Worm (Caenorhabditis elegans) whole organism, L1 larva: ENCODE results near the gene ttc-39B.
A peak's percentile ranks its signal among the peaks of the same experiment; 100 is the strongest.

Experiments used
- C04F5.9 ChIP-seq: sonication (generic microtip); optimal IDR thresholded peaks from 2 replicates; lab custom pipeline; 2016; ENCODE audit warnings: missing genetic modification characterization, missing compliant biosample characterization
- F16B12.6 ChIP-seq: fragments of 150-350 bp; optimal IDR thresholded peaks from 2 replicates; lab custom pipeline; 2014; ENCODE audit warnings: missing biosample characterization, missing genetic modification characterization
- Y116A8C.19 ChIP-seq: sonication (generic microtip); optimal IDR thresholded peaks from 2 replicates; lab custom pipeline; 2016; ENCODE audit warnings: missing compliant biosample characterization, missing genetic modification characterization, borderline replicate concordance
- ama-1 ChIP-seq: fragments of 150-350 bp; optimal IDR thresholded peaks from 2 replicates; lab custom pipeline; 2014
- blmp-1 ChIP-seq: fragments of 150-350 bp; optimal IDR thresholded peaks from 2 replicates; lab custom pipeline; 2014; ENCODE audit warnings: missing biosample characterization, missing genetic modification characterization
- ceh-8 ChIP-seq: fragments of 200-800 bp; sonication (Bioruptor generic); optimal IDR thresholded peaks from 2 replicates; lab custom pipeline; 2018; ENCODE audit warnings: mild to moderate bottlenecking, missing genetic modification characterization, moderate library complexity, missing compliant biosample characterization
- ceh-82 ChIP-seq, 3 experiments: fragments of 150-350 bp in 1 of 3; sonication (generic microtip) in 2 of 3; optimal IDR thresholded peaks; 2 replicates each; lab custom pipeline; 2014 to 2017; ENCODE audit warnings: missing biosample characterization in 3 of 3, missing genetic modification characterization in 3 of 3
- ceh-90 ChIP-seq: sonication (generic microtip); optimal IDR thresholded peaks from 2 replicates; lab custom pipeline; 2016; ENCODE audit warnings: missing genetic modification characterization, missing compliant biosample characterization
- dpl-1 ChIP-seq, 3 experiments: fragments of 150-350 bp in 2 of 3; sonication (generic microtip) in 1 of 3; optimal IDR thresholded peaks; 2 replicates each; lab custom pipeline; 2014 to 2017; ENCODE audit warnings: missing biosample characterization in 3 of 3, missing genetic modification characterization in 3 of 3, missing genetic modification reagents in 3 of 3
- dsc-1 ChIP-seq: sonication (generic microtip); optimal IDR thresholded peaks from 2 replicates; lab custom pipeline; 2016; ENCODE audit warnings: mild to moderate bottlenecking, missing genetic modification characterization, missing compliant biosample characterization
- efl-1 ChIP-seq, 4 experiments: fragments of 150-350 bp; optimal IDR thresholded peaks in 3 of 4; peaks in 1 of 4; 1 replicate in 1 of 4; 2 replicates in 3 of 4; lab custom pipeline; 2014; ENCODE audit warnings: missing biosample characterization in 2 of 4, missing genetic modification characterization in 2 of 4, missing genetic modification reagents in 2 of 4
- efl-3 ChIP-seq: fragments of 200-800 bp; sonication (Bioruptor generic); optimal IDR thresholded peaks from 2 replicates; lab custom pipeline; 2018; ENCODE audit warnings: mild to moderate bottlenecking, missing genetic modification characterization, missing compliant biosample characterization
- elt-2 ChIP-seq: sonication (generic microtip); optimal IDR thresholded peaks from 2 replicates; lab custom pipeline; 2016; ENCODE audit warnings: missing genetic modification characterization, mild to moderate bottlenecking, inconsistent platforms, missing compliant biosample characterization, missing genetic modification reagents
- elt-3 ChIP-seq, 6 experiments: fragments of 150-350 bp in 1 of 6; sonication (generic microtip); optimal IDR thresholded peaks; 2 replicates each; lab custom pipeline; 2017 to 2018; ENCODE audit warnings: missing biosample characterization in 6 of 6, missing genetic modification characterization in 6 of 6, inconsistent platforms in 1 of 6
- ets-5 ChIP-seq: fragments of 200-800 bp; sonication (Bioruptor generic); IDR thresholded peaks from 2 replicates; pipeline ENCODE4 v1.3.6; 2022; ENCODE audit warnings: missing genetic modification characterization, missing compliant biosample characterization
- fkh-8 ChIP-seq: sonication (generic microtip); optimal IDR thresholded peaks from 2 replicates; lab custom pipeline; 2016; ENCODE audit warnings: mild to moderate bottlenecking, missing genetic modification characterization, missing compliant biosample characterization
- grh-1 ChIP-seq: fragments of 200-800 bp; sonication (Bioruptor generic); IDR thresholded peaks from 2 replicates; pipeline ENCODE4 v1.3.6; 2022; ENCODE audit warnings: missing genetic modification reagents, missing genetic modification characterization, missing compliant biosample characterization
- irx-1 ChIP-seq: sonication (generic microtip); optimal IDR thresholded peaks from 2 replicates; lab custom pipeline; 2016; ENCODE audit warnings: missing genetic modification characterization, missing compliant biosample characterization
- isw-1 ChIP-seq: fragments of 200-800 bp; sonication (Bioruptor generic); IDR thresholded peaks from 2 replicates; pipeline ENCODE4 v1.3.6; 2022; ENCODE audit warnings: missing genetic modification characterization, missing compliant biosample characterization
- lin-15B ChIP-seq: fragments of 150-350 bp; sonication (generic microtip); optimal IDR thresholded peaks from 3 replicates; lab custom pipeline; 2014; ENCODE audit warnings: missing biosample characterization, missing genetic modification characterization
- lsy-2 ChIP-seq, 2 experiments: fragments of 150-350 bp; optimal IDR thresholded peaks; 2 replicates each; lab custom pipeline; 2014; ENCODE audit warnings: missing biosample characterization in 2 of 2, missing genetic modification characterization in 2 of 2
- mab-9 ChIP-seq: fragments of 200-800 bp; sonication (Bioruptor generic); IDR thresholded peaks from 2 replicates; pipeline ENCODE4 v1.3.6; 2022; ENCODE audit warnings: missing genetic modification reagents, missing genetic modification characterization, missing compliant biosample characterization
- nhr-11 ChIP-seq: fragments of 150-350 bp; optimal IDR thresholded peaks from 2 replicates; lab custom pipeline; 2014; ENCODE audit warnings: missing biosample characterization, missing genetic modification characterization
- nhr-12 ChIP-seq: sonication (generic microtip); optimal IDR thresholded peaks from 2 replicates; lab custom pipeline; 2017; ENCODE audit warnings: missing biosample characterization, missing genetic modification characterization
- nhr-28 ChIP-seq: fragments of 150-350 bp; optimal IDR thresholded peaks from 2 replicates; lab custom pipeline; 2014; ENCODE audit warnings: missing biosample characterization, missing genetic modification characterization
- nhr-71 ChIP-seq: sonication (generic microtip); optimal IDR thresholded peaks from 2 replicates; lab custom pipeline; 2016; ENCODE audit warnings: mild to moderate bottlenecking, missing genetic modification characterization, moderate library complexity, missing compliant biosample characterization
- nhr-77 ChIP-seq: fragments of 150-350 bp; optimal IDR thresholded peaks from 2 replicates; lab custom pipeline; 2014; ENCODE audit warnings: missing biosample characterization, missing genetic modification characterization
- nhr-84 ChIP-seq: sonication (generic microtip); optimal IDR thresholded peaks from 2 replicates; lab custom pipeline; 2017; ENCODE audit warnings: missing biosample characterization, missing genetic modification characterization
- nhr-85 ChIP-seq: sonication (generic microtip); peaks from one replicate; lab custom pipeline; 2016; ENCODE audit warnings: missing genetic modification characterization, inconsistent platforms, missing compliant biosample characterization
- skn-1 ChIP-seq: fragments of 150-350 bp; optimal IDR thresholded peaks from 2 replicates; lab custom pipeline; 2014; ENCODE audit warnings: missing biosample characterization, missing genetic modification characterization
- snpc-4 ChIP-seq: fragments of 150-350 bp; optimal IDR thresholded peaks from 2 replicates; lab custom pipeline; 2014; ENCODE audit warnings: missing biosample characterization, missing genetic modification characterization
- snu-23 ChIP-seq: sonication (generic microtip); optimal IDR thresholded peaks from 2 replicates; lab custom pipeline; 2016; ENCODE audit warnings: missing genetic modification characterization, missing compliant biosample characterization
- sup-37 ChIP-seq: fragments of 200-800 bp; sonication (Bioruptor generic); optimal IDR thresholded peaks from 2 replicates; lab custom pipeline; 2018; ENCODE audit warnings: mild to moderate bottlenecking, missing genetic modification characterization, missing compliant biosample characterization
- tbx-2 ChIP-seq: sonication (generic microtip); optimal IDR thresholded peaks from 2 replicates; lab custom pipeline; 2016; ENCODE audit warnings: missing genetic modification characterization, missing compliant biosample characterization
- unc-130 ChIP-seq: fragments of 150-350 bp; optimal IDR thresholded peaks from 2 replicates; lab custom pipeline; 2017; ENCODE audit warnings: missing biosample characterization, missing genetic modification characterization, inconsistent platforms
- unc-86 ChIP-seq: sonication (generic microtip); optimal IDR thresholded peaks from 2 replicates; lab custom pipeline; 2016; ENCODE audit warnings: missing genetic modification characterization, missing compliant biosample characterization
- xbp-1 ChIP-seq: sonication (generic microtip); optimal IDR thresholded peaks from 2 replicates; lab custom pipeline; 2016; ENCODE audit warnings: missing genetic modification characterization, missing compliant biosample characterization

The ttc-39B gene

DNA sequence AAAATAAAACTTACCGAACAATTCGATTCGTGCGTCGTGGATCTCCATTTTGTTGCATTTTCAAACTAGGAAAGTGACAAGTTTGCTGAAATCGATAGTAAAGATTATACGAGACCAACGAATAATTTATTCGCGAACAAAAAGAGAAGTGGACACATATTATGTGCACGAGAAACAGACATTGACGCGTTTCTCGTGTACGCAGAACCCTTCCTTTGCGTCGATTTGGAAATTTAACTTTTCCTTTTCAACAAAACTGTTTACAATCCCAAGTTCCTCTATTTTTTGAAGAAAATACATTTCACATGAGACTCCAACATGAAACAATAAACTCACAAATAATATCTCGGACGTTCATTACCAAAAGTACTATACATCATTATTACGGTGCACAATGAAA, 27.0 kb upstream of the ttc-39B start, which contains the start of gene K10B2.4 (continued):
- peak; percentile 22 for TF ChIP-seq ama-1
- TF ChIP-seq sup-37 (GFP tag; lab: Kevin White, UChicago), result no peak
- peak; percentile 2 for TF ChIP-seq nhr-85
- TF ChIP-seq snu-23 (GFP tag; lab: Kevin White, UChicago), result peak; percentile 83
- no peak for TF ChIP-seq isw-1 (GFP tag; lab: Robert Waterston, UW)
- no peak for TF ChIP-seq ceh-8 (GFP tag; lab: Kevin White, UChicago)
- TF ChIP-seq xbp-1, result peak; percentile 66
- peak; percentile 14 for TF ChIP-seq F16B12.6 (tag; lab: Kevin White, UChicago)
- TF ChIP-seq dpl-1 (GFP tag; optimal IDR thresholded peaks at IDR 0.05; lab: Kevin White, UChicago), result peak; percentile 56 to 77 (median 75)
- peak; percentile 35 to 50 (median 40) for TF ChIP-seq ceh-82 (tag; optimal IDR thresholded peaks at IDR 0.05; lab: Kevin White, UChicago)
- peak; percentile 72 to 85 for TF ChIP-seq lsy-2 (tag; optimal IDR thresholded peaks at IDR 0.05; lab: Kevin White, UChicago)
- peak; percentile 62 for TF ChIP-seq tbx-2 (tag; lab: Kevin White, UChicago)
- 0 out of 2 replicates have a peak, but pooled peaks have one; percentile 34 for TF ChIP-seq grh-1 (GFP tag; lab: Robert Waterston, UW)
- peak in 1 of 6 experiments; percentile 37 for TF ChIP-seq elt-3 (tag; optimal IDR thresholded peaks at IDR 0.05; lab: Kevin White, UChicago)
- peak; percentile 53 for TF ChIP-seq snpc-4 (tag; lab: Kevin White, UChicago)
- peak; percentile 12 for TF ChIP-seq lin-15B (tag; lab: Kevin White, UChicago)
- peak; percentile 31 for TF ChIP-seq unc-86 (tag; lab: Kevin White, UChicago)
- no peak for TF ChIP-seq nhr-11
- no peak for TF ChIP-seq ceh-90 (tag; lab: Kevin White, UChicago)
- peak; percentile 6 for TF ChIP-seq fkh-8 (tag; lab: Kevin White, UChicago)
- TF ChIP-seq efl-3, result no peak
- no peak for TF ChIP-seq ets-5
- no peak for TF ChIP-seq mab-9 (GFP tag; lab: Robert Waterston, UW)
- peak; percentile 35 for TF ChIP-seq skn-1 (tag; lab: Kevin White, UChicago)
- TF ChIP-seq nhr-12 (tag; lab: Kevin White, UChicago), result no peak
- peak; percentile 75 for TF ChIP-seq unc-130
- peak; percentile 23 for TF ChIP-seq irx-1 (tag; lab: Kevin White, UChicago)
- TF ChIP-seq dsc-1 (tag; lab: Kevin White, UChicago), result peak; percentile 53
- TF ChIP-seq efl-1 (optimal IDR thresholded peaks at IDR 0.05; lab: Kevin White, UChicago), result peak; percentile 77 to 79
- peak; percentile 64 to 97 for TF ChIP-seq efl-1 (GFP tag; optimal IDR thresholded peaks at IDR 0.05 in 1 of 2; lab: Kevin White, UChicago)
- TF ChIP-seq C04F5.9, result peak; percentile 5
- TF ChIP-seq nhr-71 (tag; lab: Kevin White, UChicago), result peak; percentile 77
- TF ChIP-seq nhr-77, result peak; percentile 49

DNA sequence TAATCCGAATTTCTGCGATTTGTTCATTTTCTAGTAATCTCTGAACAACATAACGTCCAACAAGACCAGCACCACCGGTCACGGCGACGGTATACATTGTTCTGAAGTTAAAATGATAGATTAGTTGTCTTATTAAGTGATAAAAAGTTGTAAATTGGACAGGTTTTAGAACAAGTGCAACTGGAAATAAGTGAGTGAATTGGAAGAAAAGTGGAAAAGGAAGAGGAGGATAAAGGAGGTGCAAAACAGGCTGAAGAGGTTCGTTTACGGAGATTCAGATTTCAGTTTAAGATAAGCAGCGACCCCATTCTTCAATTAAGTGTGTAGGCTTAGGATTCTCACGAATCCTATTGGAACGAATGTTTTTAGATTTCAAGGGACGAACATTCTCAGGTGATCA, 25.1 kb upstream of the ttc-39B start, which contains the start of gene C32D5.12:
Gene C32D5.12 (minus strand): TSS at position 101 of the 400 bp plus-strand sequence.
- peak; percentile 28 for TF ChIP-seq blmp-1
- TF ChIP-seq nhr-28 (tag; lab: Kevin White, UChicago), result no peak
- TF ChIP-seq, all 84 proteins: peak for 1

DNA sequence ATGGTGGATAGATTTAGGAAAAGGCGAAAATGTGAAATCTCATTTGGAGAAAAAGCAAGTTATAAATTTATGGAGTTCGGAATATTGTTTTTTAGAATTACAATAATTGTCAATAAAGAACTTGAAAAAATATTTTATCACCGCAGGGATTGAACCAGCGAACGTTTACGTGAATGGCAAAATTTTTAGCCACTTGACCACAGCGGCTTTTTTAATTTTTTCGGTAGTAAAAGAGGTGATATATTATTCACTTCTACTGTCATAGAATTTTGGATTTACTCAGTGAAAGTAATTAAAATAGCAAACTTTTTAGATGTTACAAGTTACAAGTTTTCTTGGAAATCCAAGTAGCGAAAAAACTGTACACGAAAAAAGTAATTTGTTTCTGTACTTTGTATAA, 24.4 kb upstream of the ttc-39B start:
- TF ChIP-seq Y116A8C.19 (tag; lab: Kevin White, UChicago) (no peak), lsy-2 (tag; optimal IDR thresholded peaks at IDR 0.05; lab: Kevin White, UChicago) (no peak), elt-2 (tag; lab: Kevin White, UChicago) (no peak), nhr-28 (tag; lab: Kevin White, UChicago) (no peak), nhr-84 (tag; lab: Kevin White, UChicago) (no peak)
- TF ChIP-seq, all 84 proteins: peak for 0
